Worm (Caenorhabditis elegans) whole organism, L4/young adult: Measurements from ENCODE around the gene F58H1.3.

Experiments used
- W03F9.2 ChIP-seq: fragments of 150-350 bp; optimal IDR thresholded peaks from 2 replicates; lab custom pipeline; 2014; ENCODE audit warnings: missing biosample characterization, missing genetic modification characterization
- dao-5 ChIP-seq: sonication (generic microtip); optimal IDR thresholded peaks from 2 replicates; lab custom pipeline; 2016; ENCODE audit warnings: missing genotype, missing genetic modification characterization, moderate library complexity, missing compliant biosample characterization
- him-1 ChIP-seq: sonication (generic microtip); optimal IDR thresholded peaks from 2 replicates; lab custom pipeline; 2016; ENCODE audit warnings: missing genotype, missing genetic modification reagents, missing genetic modification characterization, missing compliant biosample characterization

- TF ChIP-seq him-1 (tag; lab: Kevin White, UChicago) = no peak
- no peak for TF ChIP-seq dao-5
- no peak for TF ChIP-seq W03F9.2 (tag; lab: Kevin White, UChicago)
Observed at ce11 chrV:11888656-11889055, 45.1 kb upstream of the F58H1.3 start.
